Worm (Caenorhabditis elegans) whole organism, early embryonic: ENCODE measurements around the gene F33C8.4.

Source experiments
- B0310.2 ChIP-seq: sonication (generic microtip); optimal IDR thresholded peaks from 2 replicates; lab custom pipeline; 2016; ENCODE audit warnings: mild to moderate bottlenecking, missing genetic modification characterization, missing compliant biosample characterization
- F13C5.2 ChIP-seq: sonication (generic microtip); optimal IDR thresholded peaks from 2 replicates; lab custom pipeline; 2017; ENCODE audit warnings: mild to moderate bottlenecking, missing genetic modification characterization, inconsistent platforms, missing compliant biosample characterization
- aly-1 ChIP-seq: sonication (generic microtip); optimal IDR thresholded peaks from 2 replicates; lab custom pipeline; 2016; ENCODE audit warnings: missing genetic modification characterization, missing compliant biosample characterization
- ama-1 ChIP-seq: fragments of 150-350 bp; optimal IDR thresholded peaks from 2 replicates; lab custom pipeline; 2014
- ceh-13 ChIP-seq: fragments of 200-800 bp; sonication (Bioruptor generic); optimal IDR thresholded peaks from 2 replicates; lab custom pipeline; 2018; ENCODE audit warnings: mild to moderate bottlenecking, missing genetic modification characterization, missing compliant biosample characterization
- ceh-36 ChIP-seq: sonication (generic microtip); optimal IDR thresholded peaks from 2 replicates; lab custom pipeline; 2016; ENCODE audit warnings: missing genetic modification characterization, inconsistent platforms, missing compliant biosample characterization
- ets-7 ChIP-seq: sonication (generic microtip); optimal IDR thresholded peaks from 2 replicates; lab custom pipeline; 2016; ENCODE audit warnings: missing genotype, missing genetic modification characterization, missing compliant biosample characterization
- flt-1 ChIP-seq: fragments of 200-800 bp; sonication (Bioruptor generic); IDR thresholded peaks from 2 replicates; pipeline ENCODE4 v1.3.6; 2022; ENCODE audit warnings: missing genetic modification characterization, missing compliant biosample characterization
- hmbx-1 ChIP-seq: sonication (generic microtip); optimal IDR thresholded peaks from 2 replicates; lab custom pipeline; 2016; ENCODE audit warnings: mild to moderate bottlenecking, missing genetic modification characterization, missing compliant biosample characterization
- hmg-4 ChIP-seq: fragments of 200-800 bp; sonication (Bioruptor generic); optimal IDR thresholded peaks from 2 replicates; lab custom pipeline; 2018; ENCODE audit warnings: mild to moderate bottlenecking, missing genetic modification characterization, missing compliant biosample characterization
- hnd-1 ChIP-seq: sonication (generic microtip); optimal IDR thresholded peaks from 2 replicates; lab custom pipeline; 2016; ENCODE audit warnings: missing genetic modification characterization, missing compliant biosample characterization
- pes-1 ChIP-seq: fragments of 200-800 bp; sonication (Bioruptor generic); IDR thresholded peaks from 2 replicates; pipeline ENCODE4 v1.3.6; 2022; ENCODE audit warnings: missing genetic modification reagents, missing genetic modification characterization, missing compliant biosample characterization
- scrt-1 ChIP-seq: fragments of 200-800 bp; sonication (Bioruptor generic); IDR thresholded peaks from 2 replicates; pipeline ENCODE4 v1.3.6; 2022; ENCODE audit warnings: missing genetic modification characterization, missing compliant biosample characterization
- sea-1 ChIP-seq: fragments of 200-800 bp; sonication (Bioruptor generic); conservative IDR thresholded peaks from 2 replicates; pipeline ENCODE4 v1.3.6; 2022; ENCODE audit warnings: missing genetic modification characterization, missing compliant biosample characterization
- tbx-11 ChIP-seq: fragments of 200-800 bp; sonication (Bioruptor generic); IDR thresholded peaks from 2 replicates; pipeline ENCODE4 v1.3.6; 2022; ENCODE audit warnings: missing genetic modification characterization, missing compliant biosample characterization
- tbx-37 ChIP-seq: fragments of 200-800 bp; sonication (Bioruptor generic); conservative IDR thresholded peaks from 2 replicates; pipeline ENCODE4 v1.3.6; 2022; ENCODE audit warnings: missing genetic modification reagents, missing genetic modification characterization, missing compliant biosample characterization
- tra-4 ChIP-seq: sonication (generic microtip); optimal IDR thresholded peaks from 2 replicates; lab custom pipeline; 2017; ENCODE audit warnings: missing genetic modification characterization, missing compliant biosample characterization

The F33C8.4 gene

DNA sequence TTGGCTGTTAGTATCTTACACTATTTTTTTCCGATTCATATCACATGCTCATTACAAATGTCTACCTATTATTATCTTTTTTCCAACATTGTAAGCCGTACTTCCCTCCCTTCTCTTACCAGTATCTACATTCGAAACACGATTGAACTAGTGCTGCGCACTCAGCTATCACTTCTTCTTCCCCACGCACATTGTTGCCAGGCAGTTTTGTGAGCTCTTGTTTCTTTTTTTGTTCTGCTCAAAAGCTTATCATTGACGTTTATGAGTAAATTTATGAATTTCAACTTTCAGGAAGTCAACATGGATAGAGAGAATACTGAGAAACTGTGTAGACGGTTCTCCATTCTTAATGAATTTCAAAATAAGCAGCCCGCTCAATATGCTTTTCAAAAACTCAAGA, 11.0 kb upstream of the F33C8.4 start, which contains the start of gene F33C8.2:
Gene F33C8.2 (plus strand): TSS at position 301 of the 400 bp plus-strand sequence.
- TF ChIP-seq hnd-1 (tag; lab: Kevin White, UChicago), result no peak
- no peak for TF ChIP-seq scrt-1 (GFP tag; lab: Robert Waterston, UW)
- TF ChIP-seq flt-1 (GFP tag; lab: Robert Waterston, UW), result no peak
- no peak for TF ChIP-seq ceh-36 (tag; lab: Kevin White, UChicago)
- TF ChIP-seq pes-1, result no peak
- TF ChIP-seq tbx-11 (GFP tag; lab: Robert Waterston, UW), result no peak
- no peak for TF ChIP-seq tra-4 (tag; lab: Kevin White, UChicago)
- TF ChIP-seq aly-1, result no peak
- no peak for TF ChIP-seq F13C5.2 (tag; lab: Kevin White, UChicago)
- TF ChIP-seq B0310.2 (tag; lab: Kevin White, UChicago), result no peak
- no peak for TF ChIP-seq ceh-13 (GFP tag; lab: Kevin White, UChicago)
- no peak for TF ChIP-seq tbx-37 (GFP tag; lab: Robert Waterston, UW)
- no peak for TF ChIP-seq hmg-4
- no peak for TF ChIP-seq hmbx-1
- no peak for TF ChIP-seq ets-7 (tag; lab: Kevin White, UChicago)

DNA sequence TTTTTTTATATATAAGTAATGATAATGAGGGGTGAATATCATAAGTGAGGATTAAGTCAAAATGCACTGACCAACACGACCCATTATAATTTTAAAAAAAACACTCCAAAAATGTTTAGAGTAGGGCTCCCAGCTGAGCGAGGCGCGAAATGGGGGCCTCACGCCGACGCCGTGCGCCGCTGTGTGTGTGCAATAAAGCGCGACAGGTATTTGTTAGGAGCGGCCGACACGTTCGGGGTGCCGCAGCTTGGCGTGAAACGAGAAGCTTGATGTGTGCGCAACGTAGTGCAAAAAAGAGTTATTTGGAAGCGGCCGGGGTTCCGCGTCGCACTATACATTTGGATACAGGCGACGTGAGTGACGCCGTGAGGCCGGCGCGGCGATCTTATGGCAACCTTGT, 7.1 kb upstream of the F33C8.4 start:
- TF ChIP-seq ceh-36 (tag; lab: Kevin White, UChicago), result no peak
- TF ChIP-seq B0310.2 (tag; lab: Kevin White, UChicago), result no peak
- no peak for TF ChIP-seq tbx-37 (GFP tag; lab: Robert Waterston, UW)
- TF ChIP-seq hnd-1 (tag; lab: Kevin White, UChicago), result no peak
- no peak for TF ChIP-seq hmg-4
- no peak for TF ChIP-seq ceh-13 (GFP tag; lab: Kevin White, UChicago)
- no peak for TF ChIP-seq flt-1 (GFP tag; lab: Robert Waterston, UW)
- TF ChIP-seq F13C5.2 (tag; lab: Kevin White, UChicago), result no peak
- no peak for TF ChIP-seq tra-4 (tag; lab: Kevin White, UChicago)
- no peak for TF ChIP-seq aly-1
- no peak for TF ChIP-seq pes-1
- TF ChIP-seq hmbx-1, result no peak
- TF ChIP-seq ets-7 (tag; lab: Kevin White, UChicago), result no peak
- no peak for TF ChIP-seq sea-1

DNA sequence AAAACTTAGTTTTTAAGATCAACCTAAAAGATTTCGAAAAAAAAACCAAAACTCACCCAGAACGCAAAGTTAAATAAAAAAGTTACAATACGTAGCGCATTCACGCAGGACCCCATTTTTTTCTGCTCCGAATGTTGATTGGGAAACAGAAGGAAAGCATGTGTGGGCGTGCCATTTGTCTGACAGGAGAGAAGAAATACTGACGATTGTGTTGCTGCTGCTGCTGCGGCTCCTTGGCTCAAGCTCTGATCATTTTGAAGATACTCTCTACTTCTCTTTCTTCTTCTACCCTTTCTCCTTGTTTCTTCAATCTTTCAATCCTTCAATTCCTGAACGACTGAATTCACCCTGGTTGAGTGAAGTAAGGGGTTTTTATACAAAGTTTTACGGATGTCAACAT, 2.8 kb upstream of the F33C8.4 start, which contains the start of gene tsp-8:
Gene tsp-8 (minus strand): TSS at position 185 of the 400 bp plus-strand sequence.
- no peak for TF ChIP-seq tbx-37 (GFP tag; lab: Robert Waterston, UW)
- no peak for TF ChIP-seq tbx-11 (GFP tag; lab: Robert Waterston, UW)
- TF ChIP-seq ceh-36 (tag; lab: Kevin White, UChicago), result no peak
- no peak for TF ChIP-seq hnd-1 (tag; lab: Kevin White, UChicago)
- no peak for TF ChIP-seq ceh-13 (GFP tag; lab: Kevin White, UChicago)

DNA sequence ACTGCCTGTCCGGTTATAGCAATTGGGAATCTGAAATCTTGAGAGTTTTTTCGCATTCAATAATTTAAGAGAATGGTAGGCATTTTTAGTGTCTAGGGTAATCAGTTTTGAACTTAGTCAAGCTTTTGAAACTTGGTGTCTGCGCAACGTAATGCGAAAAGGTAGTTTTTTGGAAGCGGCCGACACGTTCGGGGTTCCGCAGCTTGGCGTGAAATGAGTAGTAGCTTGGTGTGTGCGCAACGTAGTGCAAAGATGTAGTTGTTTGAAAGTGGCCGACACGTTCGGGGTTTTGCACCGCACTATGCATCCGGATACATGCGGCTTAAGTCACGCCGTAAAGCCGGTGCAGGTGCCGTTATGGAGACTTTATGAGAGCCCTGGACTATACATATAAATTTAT, 4.1 kb downstream of the F33C8.4 start:
- TF ChIP-seq tra-4 (tag; lab: Kevin White, UChicago) (no peak), ets-7 (tag; lab: Kevin White, UChicago) (no peak)

DNA sequence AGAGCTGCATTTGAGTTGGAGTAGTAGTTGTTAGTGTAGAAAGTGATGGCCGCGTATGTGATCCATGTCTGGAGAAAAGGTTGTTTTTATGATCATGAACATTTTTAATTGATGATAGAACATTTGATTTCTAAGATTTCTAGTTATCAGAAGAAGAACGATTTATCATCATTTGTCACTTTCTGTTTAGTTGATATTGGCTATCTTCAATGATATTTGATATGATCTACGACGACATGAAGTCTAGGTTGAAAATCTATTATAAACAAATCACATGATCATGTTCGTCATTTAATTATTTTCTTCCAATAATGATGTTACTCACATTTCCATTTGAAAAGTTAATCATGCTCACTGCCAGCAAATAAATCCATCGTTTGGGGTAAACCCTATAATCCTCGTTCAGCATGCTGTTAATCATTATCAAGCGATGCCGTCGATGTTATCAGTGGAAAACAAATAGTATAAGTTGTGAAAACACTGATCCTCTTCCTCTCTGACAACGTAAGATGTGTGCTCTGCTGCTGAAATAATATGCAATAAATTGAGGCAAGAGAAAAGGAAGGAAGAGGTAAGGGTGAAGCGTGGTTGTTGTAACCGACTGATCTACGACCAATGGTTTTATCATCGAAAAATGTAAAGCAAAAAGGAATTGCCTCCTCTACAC, 5.0 kb downstream of the F33C8.4 start:
- TF ChIP-seq tra-4 (tag; lab: Kevin White, UChicago) (no peak), sea-1 (no peak), B0310.2 (tag; lab: Kevin White, UChicago) (no peak), scrt-1 (GFP tag; lab: Robert Waterston, UW) (no peak), pes-1 (no peak)

DNA sequence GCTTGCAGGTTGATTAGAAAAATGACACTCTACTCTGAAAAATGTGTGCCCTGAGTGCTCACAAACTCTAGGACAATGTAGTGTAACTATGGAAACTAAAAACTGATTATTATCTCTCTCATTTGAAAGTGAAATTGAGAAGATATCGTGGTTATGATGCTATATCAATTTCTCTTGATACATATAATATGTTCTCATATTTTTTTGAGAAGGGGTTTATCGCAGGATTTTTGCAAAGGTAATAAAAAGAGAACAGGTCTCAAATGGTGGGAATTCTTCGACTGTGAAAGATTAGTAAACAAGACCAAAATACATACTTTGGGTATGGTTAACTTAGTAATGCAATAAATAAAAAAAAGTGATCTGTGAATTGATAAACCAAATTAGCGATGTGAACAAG, 5.5 kb downstream of the F33C8.4 start:
- TF ChIP-seq ets-7 (tag; lab: Kevin White, UChicago) (no peak), hmbx-1 (no peak), sea-1 (no peak), ceh-36 (tag; lab: Kevin White, UChicago) (no peak), B0310.2 (tag; lab: Kevin White, UChicago) (no peak), scrt-1 (GFP tag; lab: Robert Waterston, UW) (no peak), ceh-13 (GFP tag; lab: Kevin White, UChicago) (no peak)

DNA sequence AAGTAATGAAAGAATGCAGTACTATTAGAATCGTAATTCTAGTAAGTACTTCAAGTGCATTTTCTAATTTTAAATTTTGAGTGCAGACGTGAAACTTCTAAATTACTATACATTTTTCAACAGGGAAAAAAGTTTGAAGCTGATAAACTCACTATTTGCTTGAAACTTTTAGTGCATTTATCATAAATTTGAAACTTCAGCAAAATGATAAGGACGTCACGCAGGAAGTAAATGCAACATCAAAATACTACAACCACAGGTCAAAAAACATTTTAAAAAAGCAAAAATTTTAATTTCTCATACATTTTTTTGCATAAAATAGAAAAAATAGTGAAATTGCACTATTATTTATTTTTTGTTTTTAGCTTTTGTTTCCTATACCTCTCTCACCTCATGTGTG, 7.4 kb downstream of the F33C8.4 start:
- no peak for TF ChIP-seq B0310.2 (tag; lab: Kevin White, UChicago)
- no peak for TF ChIP-seq ama-1 (lab: Kevin White, UChicago)
- no peak for TF ChIP-seq hmbx-1
- no peak for TF ChIP-seq ceh-36 (tag; lab: Kevin White, UChicago)
- TF ChIP-seq hmg-4, result no peak
- TF ChIP-seq tbx-11 (GFP tag; lab: Robert Waterston, UW), result no peak
- no peak for TF ChIP-seq ets-7 (tag; lab: Kevin White, UChicago)
- TF ChIP-seq tbx-37 (GFP tag; lab: Robert Waterston, UW), result no peak
- TF ChIP-seq flt-1 (GFP tag; lab: Robert Waterston, UW), result no peak
- TF ChIP-seq aly-1, result no peak
- no peak for TF ChIP-seq tra-4 (tag; lab: Kevin White, UChicago)
- TF ChIP-seq hnd-1 (tag; lab: Kevin White, UChicago), result no peak
- no peak for TF ChIP-seq sea-1
- TF ChIP-seq ceh-13 (GFP tag; lab: Kevin White, UChicago), result no peak
- TF ChIP-seq F13C5.2 (tag; lab: Kevin White, UChicago), result no peak
- no peak for TF ChIP-seq pes-1
- TF ChIP-seq scrt-1 (GFP tag; lab: Robert Waterston, UW), result no peak

DNA sequence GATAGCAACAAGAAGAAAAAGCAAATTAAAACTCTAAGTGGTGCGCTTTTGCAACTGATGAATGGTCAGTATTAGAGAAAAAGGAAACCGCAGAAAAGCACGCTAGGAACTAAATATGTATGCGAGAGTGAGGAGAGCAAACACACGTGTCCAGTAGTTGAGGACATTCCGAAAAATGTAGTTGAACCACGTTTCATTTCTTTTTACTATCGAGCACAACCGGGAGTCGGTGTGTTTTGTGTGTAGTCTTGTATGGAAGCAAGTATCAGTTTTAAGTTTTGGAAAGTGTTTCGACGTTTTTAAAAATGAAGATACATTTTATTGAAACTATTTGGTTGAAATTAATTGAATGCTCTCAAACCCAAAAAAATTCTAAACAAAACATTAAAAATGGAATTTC, 7.9 kb downstream of the F33C8.4 start, which contains the start of gene C05G5.1:
Gene C05G5.1 (minus strand): TSS at position 101 of the 400 bp plus-strand sequence.
- TF ChIP-seq ets-7 (tag; lab: Kevin White, UChicago) (no peak), B0310.2 (tag; lab: Kevin White, UChicago) (no peak), tbx-37 (GFP tag; lab: Robert Waterston, UW) (no peak), hnd-1 (tag; lab: Kevin White, UChicago) (no peak), hmbx-1 (no peak), sea-1 (no peak), ama-1 (lab: Kevin White, UChicago) (no peak), aly-1 (no peak), flt-1 (GFP tag; lab: Robert Waterston, UW) (no peak)
